Worm (Caenorhabditis elegans): ENCODE data around the gene hlh-32.

The hlh-32 gene

ce11 chrIV:16178433-16178832, 46.2 kb downstream of the hlh-32 start:
- TF ChIP-seq lsl-1 (GFP tag; optimal IDR thresholded peaks at IDR 0.05) (no peak), xnd-1 (tag; optimal IDR thresholded peaks at IDR 0.05) (no peak), snpc-4 (GFP tag; optimal IDR thresholded peaks at IDR 0.05) (no peak), snpc-4 (tag; optimal IDR thresholded peaks at IDR 0.05) (peak in 1 of 4 experiments; percentile 43), nhr-80 (tag; optimal IDR thresholded peaks at IDR 0.05) (peak; percentile 64)

ce11 chrIV:16180898-16181482, 48.7 kb downstream of the hlh-32 start:
- no peak for TF ChIP-seq B0261.1 (tag; optimal IDR thresholded peaks at IDR 0.05)
- TF ChIP-seq ztf-25 (GFP tag; IDR thresholded peaks at IDR 0.05) = no peak
- TF ChIP-seq F23B12.7 (tag; optimal IDR thresholded peaks at IDR 0.05; ENCODE audit: insufficient read depth) = no peak
- TF ChIP-seq zim-3 (tag; optimal IDR thresholded peaks at IDR 0.05) = no peak
- no peak for TF ChIP-seq lir-1 (GFP tag; conservative IDR thresholded peaks at IDR 0.05)
- TF ChIP-seq C06A6.2 (GFP tag; conservative IDR thresholded peaks at IDR 0.05) = 0 out of 2 replicates have a peak, but pooled peaks have one; percentile 23
- TF ChIP-seq tlf-1 (GFP tag; optimal IDR thresholded peaks at IDR 0.05) = peak; percentile 35
- no peak for TF ChIP-seq repo-1 (tag; optimal IDR thresholded peaks at IDR 0.05)
- TF ChIP-seq unc-62 (GFP tag; optimal IDR thresholded peaks at IDR 0.05) = no peak
- TF ChIP-seq somi-1 (GFP tag; optimal IDR thresholded peaks at IDR 0.05) = peak; percentile 75
- no peak for TF ChIP-seq Y95B8A.8 (GFP tag; IDR thresholded peaks at IDR 0.05)
- no peak for TF ChIP-seq F33H1.4 (GFP tag; IDR thresholded peaks at IDR 0.05)
- no peak for TF ChIP-seq ceh-100 (GFP tag; IDR thresholded peaks at IDR 0.05)
- no peak for TF ChIP-seq F10E7.11 (tag; optimal IDR thresholded peaks at IDR 0.05)
- no peak for TF ChIP-seq lag-1 (GFP tag; IDR thresholded peaks at IDR 0.05)
- no peak for TF ChIP-seq bed-1 (GFP tag; IDR thresholded peaks at IDR 0.05)
- no peak for TF ChIP-seq F39B2.1 (GFP tag; IDR thresholded peaks at IDR 0.05)
- TF ChIP-seq F37B4.10 (GFP tag; IDR thresholded peaks at IDR 0.05) = no peak
- TF ChIP-seq hlh-12 (tag; optimal IDR thresholded peaks at IDR 0.05) = no peak
- no peak for TF ChIP-seq attf-5 (GFP tag; optimal IDR thresholded peaks at IDR 0.05)
- no peak for TF ChIP-seq xnd-1 (tag; optimal IDR thresholded peaks at IDR 0.05)
- TF ChIP-seq mcd-1 (GFP tag; IDR thresholded peaks at IDR 0.05) = no peak
- no peak; the same call in 1 of the 2 replicates for TF ChIP-seq nfyb-1 (GFP tag; IDR thresholded peaks at IDR 0.05)
- no peak for TF ChIP-seq rec-8 (tag; optimal IDR thresholded peaks at IDR 0.05)
- no peak for TF ChIP-seq snpc-1.1 (tag; optimal IDR thresholded peaks at IDR 0.05; ENCODE audit: insufficient read depth)
- TF ChIP-seq nfya-1 (tag; optimal IDR thresholded peaks at IDR 0.05; ENCODE audit: borderline replicate concordance, insufficient read depth) = no peak
- peak; percentile 27 for TF ChIP-seq ets-4 (GFP tag; optimal IDR thresholded peaks at IDR 0.05)
- TF ChIP-seq rpc-1 (optimal IDR thresholded peaks at IDR 0.05) = no peak
- no peak for TF ChIP-seq rpc-1 (tag; optimal IDR thresholded peaks at IDR 0.05)
- peak; percentile 83 for TF ChIP-seq ztf-26 (tag; optimal IDR thresholded peaks at IDR 0.05)
- TF ChIP-seq F49E8.2 (tag; optimal IDR thresholded peaks at IDR 0.05; ENCODE audit: insufficient read depth) = no peak
- TF ChIP-seq mxl-1 (tag; optimal IDR thresholded peaks at IDR 0.05) = no peak
- no peak for TF ChIP-seq lin-35 (GFP tag; optimal IDR thresholded peaks at IDR 0.05)
- TF ChIP-seq cebp-2 (GFP tag; IDR thresholded peaks at IDR 0.05) = no peak
- no peak for TF ChIP-seq hlh-26 (GFP tag; conservative IDR thresholded peaks at IDR 0.05)
- no peak for TF ChIP-seq mes-4 (tag; optimal IDR thresholded peaks at IDR 0.05)
- no peak for TF ChIP-seq sea-2 (GFP tag; IDR thresholded peaks at IDR 0.05)
- TF ChIP-seq sptf-2 (GFP tag; optimal IDR thresholded peaks at IDR 0.05) = no peak
- no peak for TF ChIP-seq pha-4 (tag; optimal IDR thresholded peaks at IDR 0.05)
- TF ChIP-seq dpff-1 (tag; optimal IDR thresholded peaks at IDR 0.05) = no peak
- no peak for TF ChIP-seq bed-2 (GFP tag; IDR thresholded peaks at IDR 0.05)
- no peak for TF ChIP-seq die-1 (tag; optimal IDR thresholded peaks at IDR 0.05)
- no peak for TF ChIP-seq Y53F4B.3 (GFP tag; IDR thresholded peaks at IDR 0.05)
- TF ChIP-seq T07F8.4 (tag; optimal IDR thresholded peaks at IDR 0.05) = no peak

Data from whole organism, young adult.